Worm (Caenorhabditis elegans) whole organism, midembryonic: ENCODE measurements around the gene lgc-43.

Experiments
- cog-1 ChIP-seq: sonication (generic microtip); optimal IDR thresholded peaks from 2 replicates; lab custom pipeline; 2016; ENCODE audit warnings: missing genetic modification characterization, missing compliant biosample characterization
- med-1 ChIP-seq: sonication (generic microtip); optimal IDR thresholded peaks from 2 replicates; lab custom pipeline; 2017; ENCODE audit warnings: missing genetic modification characterization, mild to moderate bottlenecking, missing compliant biosample characterization, antibody characterized with exemption, missing genetic modification reagents; ENCODE audit not compliant: insufficient read depth

DNA sequence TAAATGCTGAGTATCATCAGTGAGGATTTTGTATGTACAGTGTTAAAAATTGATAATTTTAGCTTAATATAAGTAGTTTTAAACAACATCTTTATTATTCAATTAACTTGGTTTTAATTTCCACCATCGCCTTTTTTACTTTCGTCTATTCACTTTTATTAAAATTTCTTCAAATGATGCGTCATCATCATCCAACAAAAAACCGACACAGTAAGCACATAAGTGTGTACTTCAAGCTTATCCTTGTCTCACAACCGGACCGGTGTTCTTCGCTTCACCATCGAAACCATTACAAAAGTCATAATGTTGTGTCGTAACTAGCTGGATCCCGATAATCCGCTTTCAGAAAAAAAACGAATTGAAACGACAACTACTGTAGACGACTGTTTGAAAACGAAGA is 18.0 kb downstream of the lgc-43 start, which contains the start of gene C43F9.11:
- TF ChIP-seq med-1 (no peak), cog-1 (tag; lab: Kevin White, UChicago) (no peak)
